Worm (Caenorhabditis elegans) whole organism, late embryonic: ENCODE data around the gene ugt-56.

Experiments used
- C38D4.7 ChIP-seq: fragments of 200-800 bp; sonication (Bioruptor generic); optimal IDR thresholded peaks from 2 replicates; lab custom pipeline; 2018; ENCODE audit warnings: mild to moderate bottlenecking, missing genetic modification characterization, moderate library complexity, missing compliant biosample characterization
- K02D7.2 ChIP-seq: sonication (generic microtip); optimal IDR thresholded peaks from 2 replicates; lab custom pipeline; 2017; ENCODE audit warnings: mild to moderate bottlenecking, missing genetic modification characterization, missing compliant biosample characterization
- T23F11.4 ChIP-seq: fragments of 200-800 bp; sonication (Bioruptor generic); optimal IDR thresholded peaks from 2 replicates; lab custom pipeline; 2018; ENCODE audit warnings: mild to moderate bottlenecking, missing genetic modification characterization, missing compliant biosample characterization
- Y22D7AL.16 ChIP-seq: sonication (generic microtip); optimal IDR thresholded peaks from 2 replicates; lab custom pipeline; 2016; ENCODE audit warnings: missing genetic modification characterization, missing compliant biosample characterization
- ama-1 ChIP-seq: fragments of 150-350 bp; optimal IDR thresholded peaks from 2 replicates; lab custom pipeline; 2014
- ceh-14 ChIP-seq: sonication (generic microtip); optimal IDR thresholded peaks from 2 replicates; lab custom pipeline; 2016; ENCODE audit warnings: missing genotype, missing genetic modification characterization, missing compliant biosample characterization
- ceh-18 ChIP-seq: sonication (generic microtip); optimal IDR thresholded peaks from 2 replicates; lab custom pipeline; 2016; ENCODE audit warnings: missing genetic modification characterization, missing compliant biosample characterization
- ceh-2 ChIP-seq: sonication (generic microtip); optimal IDR thresholded peaks from 2 replicates; lab custom pipeline; 2016; ENCODE audit warnings: missing genotype, missing genetic modification characterization, missing compliant biosample characterization
- ceh-22 ChIP-seq: sonication (generic microtip); optimal IDR thresholded peaks from 2 replicates; lab custom pipeline; 2017; ENCODE audit warnings: missing biosample characterization, missing genetic modification characterization
- ceh-30 ChIP-seq: fragments of 150-350 bp; optimal IDR thresholded peaks from 2 replicates; lab custom pipeline; 2014; ENCODE audit warnings: missing biosample characterization, missing genetic modification characterization
- ceh-45 ChIP-seq: fragments of 200-800 bp; sonication (Bioruptor generic); IDR thresholded peaks from 2 replicates; pipeline ENCODE4 v1.3.6; 2022; ENCODE audit warnings: missing genetic modification reagents, missing genetic modification characterization, missing compliant biosample characterization
- ceh-6 ChIP-seq: fragments of 200-800 bp; sonication (Bioruptor generic); optimal IDR thresholded peaks from 2 replicates; lab custom pipeline; 2018; ENCODE audit warnings: mild to moderate bottlenecking, missing genetic modification characterization, missing compliant biosample characterization
- che-1 ChIP-seq: sonication (generic microtip); optimal IDR thresholded peaks from 2 replicates; lab custom pipeline; 2016; ENCODE audit warnings: mild to moderate bottlenecking, missing genetic modification characterization, missing compliant biosample characterization
- dve-1 ChIP-seq: sonication (generic microtip); optimal IDR thresholded peaks from 2 replicates; lab custom pipeline; 2017; ENCODE audit warnings: antibody characterized with exemption, mild to moderate bottlenecking, missing genetic modification characterization, missing compliant biosample characterization
- elt-4 ChIP-seq: sonication (generic microtip); optimal IDR thresholded peaks from 2 replicates; lab custom pipeline; 2016; ENCODE audit warnings: missing genetic modification characterization, missing compliant biosample characterization
- fkh-10 ChIP-seq: fragments of 150-350 bp; optimal IDR thresholded peaks from 2 replicates; lab custom pipeline; 2014; ENCODE audit warnings: missing biosample characterization, missing genetic modification reagents, missing genetic modification characterization
- fkh-6 ChIP-seq: sonication (generic microtip); optimal IDR thresholded peaks from 2 replicates; lab custom pipeline; 2016; ENCODE audit warnings: missing genetic modification characterization, missing compliant biosample characterization
- gmeb-2 ChIP-seq: sonication (generic microtip); optimal IDR thresholded peaks from 2 replicates; lab custom pipeline; 2016; ENCODE audit warnings: missing genetic modification characterization, inconsistent platforms, missing compliant biosample characterization
- hlh-30 ChIP-seq: sonication (generic microtip); optimal IDR thresholded peaks from 2 replicates; lab custom pipeline; 2017; ENCODE audit warnings: antibody characterized with exemption, missing genetic modification characterization, missing compliant biosample characterization; ENCODE audit not compliant: insufficient read depth
- lin-11 ChIP-seq: fragments of 200-800 bp; sonication (Bioruptor generic); optimal IDR thresholded peaks from 2 replicates; lab custom pipeline; 2018; ENCODE audit warnings: mild to moderate bottlenecking, missing genetic modification characterization, missing compliant biosample characterization
- madf-2 ChIP-seq: sonication (generic microtip); optimal IDR thresholded peaks from 2 replicates; lab custom pipeline; 2017; ENCODE audit warnings: missing genetic modification characterization, missing compliant biosample characterization
- nfya-1 ChIP-seq: sonication (generic microtip); optimal IDR thresholded peaks from 2 replicates; lab custom pipeline; 2017; ENCODE audit warnings: missing genetic modification characterization, mild to moderate bottlenecking, missing compliant biosample characterization, antibody characterized with exemption, moderate library complexity
- nhr-11 ChIP-seq: fragments of 150-350 bp; optimal IDR thresholded peaks from 2 replicates; lab custom pipeline; 2014; ENCODE audit warnings: missing biosample characterization, missing genetic modification characterization
- nhr-232 ChIP-seq: sonication (generic microtip); optimal IDR thresholded peaks from 2 replicates; lab custom pipeline; 2016; ENCODE audit warnings: missing genetic modification characterization, missing compliant biosample characterization
- npax-4 ChIP-seq: sonication (generic microtip); optimal IDR thresholded peaks from 2 replicates; lab custom pipeline; 2016; ENCODE audit warnings: missing genetic modification characterization, missing compliant biosample characterization
- pag-3 ChIP-seq: sonication (generic microtip); optimal IDR thresholded peaks from 2 replicates; lab custom pipeline; 2016; ENCODE audit warnings: missing compliant biosample characterization, missing genetic modification characterization, borderline replicate concordance
- pat-9 ChIP-seq: fragments of 200-800 bp; sonication (Bioruptor generic); optimal IDR thresholded peaks from 2 replicates; lab custom pipeline; 2018; ENCODE audit warnings: mild to moderate bottlenecking, missing genetic modification characterization, moderate library complexity, missing compliant biosample characterization
- pha-4 ChIP-seq: fragments of 150-350 bp; optimal IDR thresholded peaks from 2 replicates; lab custom pipeline; 2018; ENCODE audit warnings: missing biosample characterization, missing genetic modification reagents, missing genetic modification characterization
- pros-1 ChIP-seq: fragments of 150-350 bp; optimal IDR thresholded peaks from 2 replicates; lab custom pipeline; 2014; ENCODE audit warnings: missing biosample characterization, missing genetic modification reagents, missing genetic modification characterization
- ref-2 ChIP-seq: sonication (generic microtip); optimal IDR thresholded peaks from 2 replicates; lab custom pipeline; 2016; ENCODE audit warnings: missing genetic modification characterization, missing compliant biosample characterization
- sdc-2 ChIP-seq: sonication (generic microtip); optimal IDR thresholded peaks from 2 replicates; lab custom pipeline; 2016; ENCODE audit warnings: missing genotype, missing genetic modification characterization, missing compliant biosample characterization
- sox-2 ChIP-seq: fragments of 200-800 bp; sonication (Bioruptor generic); IDR thresholded peaks from 2 replicates; pipeline ENCODE4 v1.3.6; 2022; ENCODE audit warnings: missing genetic modification reagents, missing genetic modification characterization, missing compliant biosample characterization
- sox-4 ChIP-seq: sonication (generic microtip); optimal IDR thresholded peaks from 2 replicates; lab custom pipeline; 2017; ENCODE audit warnings: mild to moderate bottlenecking, missing genetic modification characterization, inconsistent platforms, missing compliant biosample characterization
- syd-9 ChIP-seq: sonication (generic microtip); optimal IDR thresholded peaks from 2 replicates; lab custom pipeline; 2016; ENCODE audit warnings: mild to moderate bottlenecking, missing genetic modification characterization, moderate library complexity, missing compliant biosample characterization
- zip-5 ChIP-seq: sonication (generic microtip); optimal IDR thresholded peaks from 2 replicates; lab custom pipeline; 2016; ENCODE audit warnings: missing genetic modification characterization, missing compliant biosample characterization
- ztf-16 ChIP-seq: sonication (generic microtip); optimal IDR thresholded peaks from 2 replicates; lab custom pipeline; 2017; ENCODE audit warnings: missing genetic modification characterization, missing compliant biosample characterization

ugt-56 gene

ce11 chrV:12303453-12304077, 44.8 kb downstream of the ugt-56 start (continued):
- peak; percentile 100 for TF ChIP-seq T23F11.4 (GFP tag; lab: Kevin White, UChicago)
- TF ChIP-seq gmeb-2 (tag; lab: Kevin White, UChicago): peak; percentile 100
- peak; percentile 98 for TF ChIP-seq lin-11 (tag; lab: Kevin White, UChicago)
- TF ChIP-seq nfya-1 (tag; lab: Kevin White, UChicago): peak; percentile 93
- peak; percentile 100 for TF ChIP-seq K02D7.2 (tag; lab: Kevin White, UChicago)
- peak; percentile 100 for TF ChIP-seq ceh-6 (GFP tag; lab: Kevin White, UChicago)
- TF ChIP-seq ceh-30 (tag; lab: Kevin White, UChicago): peak; percentile 93
- peak; percentile 99 for TF ChIP-seq ceh-18
- TF ChIP-seq sox-2 (GFP tag; lab: Robert Waterston, UW): peak; percentile 98
- peak; percentile 100 for TF ChIP-seq sox-4 (tag; lab: Kevin White, UChicago)
- TF ChIP-seq ceh-45 (GFP tag; lab: Robert Waterston, UW): peak; percentile 100
- TF ChIP-seq fkh-10 (GFP tag; lab: Kevin White, UChicago): peak; percentile 97
- TF ChIP-seq pha-4 (tag; lab: Kevin White, UChicago): no peak
- TF ChIP-seq syd-9 (tag; lab: Kevin White, UChicago): peak; percentile 99
- TF ChIP-seq Y22D7AL.16 (tag; lab: Kevin White, UChicago): peak; percentile 99
- TF ChIP-seq fkh-6: peak; percentile 99
- TF ChIP-seq C38D4.7 (GFP tag; lab: Kevin White, UChicago): peak; percentile 98

ce11 chrV:12305677-12306076, 46.9 kb downstream of the ugt-56 start:
- no peak for TF ChIP-seq ztf-16
- no peak for TF ChIP-seq pros-1
- no peak for TF ChIP-seq hlh-30
- TF ChIP-seq syd-9 (tag; lab: Kevin White, UChicago): no peak
- no peak for TF ChIP-seq nhr-232
- TF ChIP-seq npax-4: no peak
- no peak for TF ChIP-seq lin-11 (tag; lab: Kevin White, UChicago)
- TF ChIP-seq pag-3 (tag; lab: Kevin White, UChicago): no peak
- no peak for TF ChIP-seq che-1 (tag; lab: Kevin White, UChicago)
- TF ChIP-seq pat-9 (tag; lab: Kevin White, UChicago): no peak
- no peak for TF ChIP-seq ceh-2 (tag; lab: Kevin White, UChicago)
- TF ChIP-seq ceh-22: no peak
- no peak for TF ChIP-seq zip-5 (tag; lab: Kevin White, UChicago)
- no peak for TF ChIP-seq ama-1 (lab: Kevin White, UChicago)
- TF ChIP-seq sox-4 (tag; lab: Kevin White, UChicago): no peak
- no peak for TF ChIP-seq ceh-14 (tag; lab: Kevin White, UChicago)

ce11 chrV:12307011-12307540, 48.3 kb downstream of the ugt-56 start, which contains the start of gene srg-45:
Gene srg-45 (plus strand): TSS chrV:12307490.
- no peak for TF ChIP-seq ceh-2 (tag; lab: Kevin White, UChicago)
- no peak for TF ChIP-seq ama-1 (lab: Kevin White, UChicago)
- TF ChIP-seq ztf-16: no peak
- TF ChIP-seq ceh-22: no peak
- TF ChIP-seq sdc-2 (tag; lab: Kevin White, UChicago): no peak
- no peak for TF ChIP-seq elt-4 (tag; lab: Kevin White, UChicago)
- no peak for TF ChIP-seq madf-2 (tag; lab: Kevin White, UChicago)
- no peak for TF ChIP-seq ref-2 (tag; lab: Kevin White, UChicago)
- TF ChIP-seq dve-1 (tag; lab: Kevin White, UChicago): no peak
- no peak for TF ChIP-seq ceh-14 (tag; lab: Kevin White, UChicago)
- no peak for TF ChIP-seq nhr-11 (tag; lab: Kevin White, UChicago)
- no peak for TF ChIP-seq K02D7.2 (tag; lab: Kevin White, UChicago)
